Worm (Caenorhabditis elegans): ENCODE data around the gene srp-1.

The srp-1 gene

DNA sequence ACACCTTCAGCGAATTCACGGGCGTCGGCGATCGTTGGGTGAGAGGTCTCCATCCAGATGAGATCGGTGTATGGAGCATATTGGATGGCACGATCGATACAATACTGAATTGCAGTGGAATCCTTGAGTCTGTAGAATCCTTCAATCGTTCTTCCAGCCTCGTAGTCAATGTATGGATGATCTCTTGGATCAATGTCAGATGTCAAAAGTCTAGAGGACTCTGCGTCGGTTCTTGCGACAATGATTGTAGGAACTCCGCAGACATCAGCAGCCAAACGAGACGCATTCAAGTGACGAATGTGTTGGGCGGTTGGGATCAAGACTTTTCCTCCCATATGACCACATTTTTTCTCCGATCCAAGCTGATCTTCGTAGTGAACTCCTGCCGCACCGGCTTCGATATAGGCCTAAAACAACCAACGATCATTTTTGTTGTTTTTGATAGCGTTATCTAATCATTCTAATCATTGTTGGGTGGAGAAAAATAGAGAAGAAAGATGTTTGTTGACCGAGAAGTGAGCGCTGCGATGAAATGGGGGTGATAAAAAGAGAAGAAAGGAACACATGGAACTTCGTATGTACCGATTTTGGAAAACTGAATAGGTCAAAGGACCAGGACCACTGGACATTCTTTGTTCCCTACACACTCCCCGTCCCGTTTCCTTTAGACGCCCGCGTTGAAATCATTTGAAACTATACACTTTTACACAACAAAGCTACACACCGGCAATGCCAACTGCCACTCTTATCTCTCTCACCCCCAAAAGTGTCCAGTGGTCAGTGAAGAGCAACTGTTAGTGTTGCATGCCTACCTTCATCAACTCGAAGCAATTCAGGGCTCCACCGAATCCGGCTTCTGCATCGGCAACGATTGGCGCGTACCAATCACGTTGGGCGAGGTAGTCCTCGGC, 26.3 kb upstream of the srp-1 start (continued):
- TF ChIP-seq lsl-1 (GFP tag; optimal IDR thresholded peaks at IDR 0.05), result no peak
- TF ChIP-seq ama-1 (optimal IDR thresholded peaks at IDR 0.05), result peak; percentile 38
- TF ChIP-seq ama-1 (GFP tag; optimal IDR thresholded peaks at IDR 0.05), result no peak
- no peak for TF ChIP-seq sea-2 (GFP tag; IDR thresholded peaks at IDR 0.05)
- no peak for TF ChIP-seq snpc-1.3 (tag; optimal IDR thresholded peaks at IDR 0.05; ENCODE audit: insufficient read depth)
- no peak for TF ChIP-seq C17E4.6 (GFP tag; IDR thresholded peaks at IDR 0.05)
- peak; percentile 0 to 33 for TF ChIP-seq let-607 (tag; optimal IDR thresholded peaks at IDR 0.05)
- TF ChIP-seq ceh-100 (GFP tag; IDR thresholded peaks at IDR 0.05), result no peak
- no peak for TF ChIP-seq T26A5.8 (tag; optimal IDR thresholded peaks at IDR 0.05)
- TF ChIP-seq ccch-3 (GFP tag; optimal IDR thresholded peaks at IDR 0.05), result no peak
- TF ChIP-seq bed-2 (GFP tag; IDR thresholded peaks at IDR 0.05), result no peak
- TF ChIP-seq Y67H2A.10 (GFP tag; conservative IDR thresholded peaks at IDR 0.05), result no peak
- no peak for TF ChIP-seq tbx-9 (tag; optimal IDR thresholded peaks at IDR 0.05; ENCODE audit: borderline replicate concordance)
- TF ChIP-seq B0261.1 (tag; optimal IDR thresholded peaks at IDR 0.05), result no peak
- no peak for TF ChIP-seq ztf-22 (GFP tag; optimal IDR thresholded peaks at IDR 0.05)
- TF ChIP-seq B0336.3 (GFP tag; IDR thresholded peaks at IDR 0.05), result peak; percentile 7; the same call in 1 of the 2 replicates
- TF ChIP-seq F10E7.11 (tag; optimal IDR thresholded peaks at IDR 0.05), result no peak
- TF ChIP-seq unc-62 (GFP tag; optimal IDR thresholded peaks at IDR 0.05), result no peak
- no peak for TF ChIP-seq madf-6 (GFP tag; IDR thresholded peaks at IDR 0.05)
- no peak for TF ChIP-seq pha-4 (tag; optimal IDR thresholded peaks at IDR 0.05)
- TF ChIP-seq sptf-2 (GFP tag; optimal IDR thresholded peaks at IDR 0.05), result no peak
- TF ChIP-seq ztf-28 (GFP tag; IDR thresholded peaks at IDR 0.05), result 0 out of 2 replicates have a peak, but pooled peaks have one; percentile 10
- no peak for TF ChIP-seq mes-4 (tag; optimal IDR thresholded peaks at IDR 0.05)
- 0 out of 2 replicates have a peak, but pooled peaks have one; percentile 56 for TF ChIP-seq nhr-120 (GFP tag; IDR thresholded peaks at IDR 0.05)
- TF ChIP-seq mcd-1 (GFP tag; IDR thresholded peaks at IDR 0.05), result no peak
- TF ChIP-seq ztf-26 (tag; optimal IDR thresholded peaks at IDR 0.05), result no peak
- no peak for TF ChIP-seq Y53F4B.3 (GFP tag; IDR thresholded peaks at IDR 0.05)
- TF ChIP-seq athp-1 (tag; optimal IDR thresholded peaks at IDR 0.05), result no peak
- TF ChIP-seq nhr-80 (tag; optimal IDR thresholded peaks at IDR 0.05), result peak; percentile 29
- no peak for TF ChIP-seq egl-18 (GFP tag; IDR thresholded peaks at IDR 0.05)
- no peak for TF ChIP-seq ceh-58 (GFP tag; IDR thresholded peaks at IDR 0.05)
- TF ChIP-seq ceh-40 (GFP tag; IDR thresholded peaks at IDR 0.05), result no peak
- no peak for TF ChIP-seq lag-1 (GFP tag; IDR thresholded peaks at IDR 0.05)
- peak; percentile 35; the same call in 1 of the 2 replicates for TF ChIP-seq Y53G8AR.9 (GFP tag; conservative IDR thresholded peaks at IDR 0.05)

DNA sequence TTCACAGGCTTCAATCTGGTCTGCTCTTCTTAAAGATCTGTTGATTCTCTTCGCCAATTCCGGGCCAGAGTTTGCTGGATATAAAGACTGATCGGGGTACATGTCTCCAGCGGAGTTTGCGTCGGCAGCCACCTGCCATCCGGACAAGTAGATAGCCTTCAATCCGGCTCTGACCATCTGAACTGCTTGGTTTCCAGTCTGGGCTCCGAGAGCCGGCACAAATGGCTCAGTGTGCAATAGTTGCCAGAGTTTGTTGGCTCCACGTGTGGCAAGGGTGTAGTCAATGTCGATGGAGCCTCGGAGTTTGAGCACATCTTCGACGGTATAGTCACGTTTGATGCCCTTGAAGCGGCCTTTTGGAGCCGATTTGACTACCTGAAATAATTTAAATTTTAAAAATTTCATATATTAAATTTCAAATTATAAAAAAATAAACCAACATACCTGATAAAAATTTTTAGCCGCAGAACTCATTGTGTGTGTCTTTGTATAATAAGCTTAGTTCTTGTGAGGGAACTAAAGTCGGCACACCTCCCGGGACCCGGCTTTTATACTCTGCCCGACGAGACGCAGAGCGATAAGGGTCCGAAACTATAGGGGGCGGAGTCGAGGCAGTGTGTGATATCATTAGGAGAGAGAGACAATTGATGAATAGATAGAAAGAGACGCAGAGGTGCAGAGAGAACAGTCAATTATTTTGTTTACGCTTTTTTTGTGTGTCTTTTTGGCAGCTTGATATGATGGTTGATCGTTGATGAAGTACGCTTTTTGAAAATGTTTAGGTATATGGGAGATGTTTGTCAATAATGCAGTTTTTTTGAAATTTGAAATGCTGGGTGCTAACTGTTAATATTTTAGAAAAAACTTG, 25.4 kb upstream of the srp-1 start, which contains the start of the genes icl-1 and srh-2:
Gene icl-1 (minus strand): TSS at position 521 of the 868 bp plus-strand sequence.
Gene srh-2 (plus strand): TSS at position 818 of the 868 bp plus-strand sequence.
- TF ChIP-seq cebp-2 (GFP tag; IDR thresholded peaks at IDR 0.05) (no peak), cebp-1 (GFP tag; IDR thresholded peaks at IDR 0.05) (no peak; the same call in 1 of the 2 replicates), cebp-1 (tag; optimal IDR thresholded peaks at IDR 0.05) (peak; percentile 70), tbp1 (GFP tag; optimal IDR thresholded peaks at IDR 0.05) (peak; percentile 10), ztf-3 (GFP tag; optimal IDR thresholded peaks at IDR 0.05) (peak; percentile 4), attf-5 (GFP tag; optimal IDR thresholded peaks at IDR 0.05) (no peak), nhr-27 (tag; optimal IDR thresholded peaks at IDR 0.05) (no peak), K12H6.12 (tag; optimal IDR thresholded peaks at IDR 0.05) (no peak), ceh-91 (GFP tag; IDR thresholded peaks at IDR 0.05) (no peak), F55B11.4 (tag; optimal IDR thresholded peaks at IDR 0.05; ENCODE audit: borderline replicate concordance, insufficient read depth) (no peak), dpff-1 (tag; optimal IDR thresholded peaks at IDR 0.05) (peak; percentile 68), K11D2.4 (GFP tag; IDR thresholded peaks at IDR 0.05) (peak; percentile 73), lin-35 (GFP tag; optimal IDR thresholded peaks at IDR 0.05) (no peak), attf-3 (GFP tag; conservative IDR thresholded peaks at IDR 0.05) (no peak)
